Worm (Caenorhabditis elegans) whole organism, L3 larva: ENCODE data around the gene nnt-1.

Experiments
- ama-1 ChIP-seq: fragments of 150-350 bp; optimal IDR thresholded peaks from 2 replicates; lab custom pipeline; 2018
- ceh-16 ChIP-seq: sonication (generic microtip); optimal IDR thresholded peaks from 2 replicates; lab custom pipeline; 2017; ENCODE audit warnings: missing biosample characterization, missing genetic modification characterization
- ceh-82 ChIP-seq: fragments of 150-350 bp; optimal IDR thresholded peaks from 2 replicates; lab custom pipeline; 2014; ENCODE audit warnings: missing biosample characterization, missing genetic modification characterization
- daf-12 ChIP-seq: fragments of 150-350 bp; optimal IDR thresholded peaks from 2 replicates; lab custom pipeline; 2014; ENCODE audit warnings: missing biosample characterization, missing genetic modification reagents, missing genetic modification characterization
- egl-27 ChIP-seq: sonication (generic microtip); optimal IDR thresholded peaks from 4 replicates; lab custom pipeline; 2017; ENCODE audit warnings: missing biosample characterization, missing genetic modification reagents, missing genetic modification characterization
- egl-5 ChIP-seq: fragments of 150-350 bp; optimal IDR thresholded peaks from 2 replicates; lab custom pipeline; 2017; ENCODE audit warnings: missing biosample characterization, missing genetic modification reagents, missing genetic modification characterization, inconsistent platforms
- elt-2 ChIP-seq: sonication (generic microtip); optimal IDR thresholded peaks from 2 replicates; lab custom pipeline; 2016; ENCODE audit warnings: missing genetic modification reagents, mild to moderate bottlenecking, missing genetic modification characterization, missing compliant biosample characterization
- elt-3 ChIP-seq, 3 experiments: fragments of 150-350 bp in 1 of 3; sonication (generic microtip) in 2 of 3; optimal IDR thresholded peaks; 2 replicates in 2 of 3; 4 replicates in 1 of 3; lab custom pipeline; 2014 to 2017; ENCODE audit warnings: missing biosample characterization in 3 of 3, missing genetic modification characterization in 3 of 3
- eor-1 ChIP-seq, 2 experiments: fragments of 150-350 bp; optimal IDR thresholded peaks; 2 replicates each; lab custom pipeline; 2014 to 2018; ENCODE audit warnings: missing biosample characterization in 2 of 2, missing genetic modification characterization in 2 of 2
- fkh-10 ChIP-seq: sonication (generic microtip); optimal IDR thresholded peaks from 2 replicates; lab custom pipeline; 2017; ENCODE audit warnings: missing biosample characterization, missing genetic modification reagents, missing genetic modification characterization
- fkh-2 ChIP-seq: fragments of 150-350 bp; optimal IDR thresholded peaks from 2 replicates; lab custom pipeline; 2014; ENCODE audit warnings: missing biosample characterization, missing genetic modification reagents, missing genetic modification characterization
- hmg-11 ChIP-seq: sonication (generic microtip); optimal IDR thresholded peaks from 2 replicates; lab custom pipeline; 2016; ENCODE audit warnings: missing genetic modification characterization, missing compliant biosample characterization
- jun-1 ChIP-seq: fragments of 150-350 bp; optimal IDR thresholded peaks from 2 replicates; lab custom pipeline; 2014; ENCODE audit warnings: missing biosample characterization, missing genetic modification reagents, missing genetic modification characterization
- lin-15B ChIP-seq: fragments of 150-350 bp; optimal IDR thresholded peaks from 2 replicates; lab custom pipeline; 2014; ENCODE audit warnings: missing biosample characterization, missing genetic modification characterization
- lin-39 ChIP-seq: fragments of 150-350 bp; optimal IDR thresholded peaks from 2 replicates; lab custom pipeline; 2018; ENCODE audit warnings: missing biosample characterization, missing genetic modification reagents, missing genetic modification characterization
- mdl-1 ChIP-seq: fragments of 150-350 bp; optimal IDR thresholded peaks from 2 replicates; lab custom pipeline; 2014; ENCODE audit warnings: missing biosample characterization, missing genetic modification characterization
- mml-1 ChIP-seq: fragments of 150-350 bp; sonication (generic microtip); optimal IDR thresholded peaks from 3 replicates; lab custom pipeline; 2014; ENCODE audit warnings: missing biosample characterization, missing genetic modification characterization
- nfya-1 ChIP-seq: sonication (generic microtip); optimal IDR thresholded peaks from 2 replicates; lab custom pipeline; 2017; ENCODE audit warnings: missing genetic modification characterization, mild to moderate bottlenecking, missing compliant biosample characterization, antibody characterized with exemption, moderate library complexity; ENCODE audit not compliant: insufficient read depth
- nhr-11 ChIP-seq: fragments of 150-350 bp; optimal IDR thresholded peaks from 2 replicates; lab custom pipeline; 2014; ENCODE audit warnings: missing biosample characterization, missing genetic modification characterization
- nhr-12 ChIP-seq: fragments of 150-350 bp; optimal IDR thresholded peaks from 2 replicates; lab custom pipeline; 2014; ENCODE audit warnings: missing biosample characterization, missing genetic modification characterization
- nhr-23 ChIP-seq: fragments of 150-350 bp; optimal IDR thresholded peaks from 2 replicates; lab custom pipeline; 2014; ENCODE audit warnings: missing biosample characterization, missing genetic modification reagents, missing genetic modification characterization
- nhr-28 ChIP-seq: fragments of 150-350 bp; optimal IDR thresholded peaks from 2 replicates; lab custom pipeline; 2014; ENCODE audit warnings: missing biosample characterization, missing genetic modification characterization
- nhr-43 ChIP-seq: sonication (generic microtip); optimal IDR thresholded peaks from 2 replicates; lab custom pipeline; 2016; ENCODE audit warnings: mild to moderate bottlenecking, missing genetic modification characterization, missing compliant biosample characterization; ENCODE audit not compliant: poor library complexity, severe bottlenecking
- nhr-67 ChIP-seq: fragments of 150-350 bp; optimal IDR thresholded peaks from 2 replicates; lab custom pipeline; 2014; ENCODE audit warnings: missing biosample characterization, missing genetic modification characterization
- nhr-76 ChIP-seq: fragments of 150-350 bp; sonication (generic microtip); optimal IDR thresholded peaks from 5 replicates; lab custom pipeline; 2014; ENCODE audit warnings: missing biosample characterization, missing genetic modification characterization
- pha-4 ChIP-seq: fragments of 150-350 bp; optimal IDR thresholded peaks from 2 replicates; lab custom pipeline; 2014; ENCODE audit warnings: missing biosample characterization, missing genetic modification reagents, missing genetic modification characterization
- pqm-1 ChIP-seq: fragments of 150-350 bp; optimal IDR thresholded peaks from 2 replicates; lab custom pipeline; 2017; ENCODE audit warnings: missing biosample characterization, missing genetic modification characterization, inconsistent platforms
- sea-2 ChIP-seq: fragments of 150-350 bp; sonication (generic microtip); optimal IDR thresholded peaks from 4 replicates; lab custom pipeline; 2014; ENCODE audit warnings: missing biosample characterization, missing genetic modification reagents, missing genetic modification characterization
- skn-1 ChIP-seq: fragments of 150-350 bp; optimal IDR thresholded peaks from 2 replicates; lab custom pipeline; 2014; ENCODE audit warnings: missing biosample characterization, missing genetic modification characterization
- snpc-4 ChIP-seq: fragments of 150-350 bp; optimal IDR thresholded peaks from 2 replicates; lab custom pipeline; 2014; ENCODE audit warnings: missing biosample characterization, missing genetic modification characterization
- tbx-2 ChIP-seq: sonication (generic microtip); optimal IDR thresholded peaks from 2 replicates; lab custom pipeline; 2016; ENCODE audit warnings: mild to moderate bottlenecking, missing genetic modification characterization, missing compliant biosample characterization
- unc-39 ChIP-seq: sonication (generic microtip); optimal IDR thresholded peaks from 4 replicates; lab custom pipeline; 2017; ENCODE audit warnings: missing biosample characterization, missing genetic modification characterization
- unc-62 ChIP-seq: fragments of 150-350 bp; sonication (generic microtip); optimal IDR thresholded peaks from 4 replicates; lab custom pipeline; 2014; ENCODE audit warnings: missing biosample characterization, missing genetic modification reagents, missing genetic modification characterization
- ztf-11 ChIP-seq: fragments of 150-350 bp; optimal IDR thresholded peaks from 2 replicates; lab custom pipeline; 2014; ENCODE audit warnings: missing biosample characterization, missing genetic modification characterization
- ztf-4 ChIP-seq: fragments of 150-350 bp; optimal IDR thresholded peaks from 2 replicates; lab custom pipeline; 2014; ENCODE audit warnings: missing biosample characterization, missing genetic modification characterization

Gene nnt-1

DNA sequence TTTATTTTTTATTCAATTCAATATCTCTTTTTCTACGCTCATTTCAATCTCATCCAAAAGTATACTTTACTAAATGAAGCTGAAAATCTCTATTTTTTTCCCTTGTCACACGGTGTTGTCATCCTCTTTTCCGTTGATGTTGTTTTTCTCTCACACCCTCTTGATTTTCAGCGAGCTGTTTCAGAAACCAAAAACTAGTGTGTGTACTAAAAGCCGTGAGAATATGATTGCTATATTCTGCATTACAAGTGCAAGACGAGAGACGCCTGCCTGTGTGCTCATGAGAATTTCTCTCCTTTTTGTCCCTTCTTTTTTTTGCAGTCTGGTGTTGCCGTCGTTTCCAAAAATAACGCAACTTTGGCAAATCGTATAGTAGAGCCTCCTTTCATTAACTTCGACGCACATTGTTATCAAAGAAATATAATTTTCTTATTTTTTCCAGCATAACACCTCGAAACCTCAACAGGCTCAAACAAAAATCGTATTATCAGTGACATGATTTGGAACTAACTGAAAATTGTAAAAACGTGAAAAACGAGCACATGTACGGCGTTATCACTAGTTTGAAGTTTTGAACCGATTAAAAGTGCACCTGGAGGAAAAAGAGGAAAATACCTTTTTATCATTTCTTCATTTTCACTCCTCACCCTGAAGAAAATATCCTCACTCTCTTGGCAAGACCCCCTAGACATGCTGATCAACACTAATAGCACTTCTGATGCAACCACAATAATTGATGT lies 3.9 kb upstream of the nnt-1 start, which contains the start of gene C15H9.2:
TSS of gene C15H9.2 (plus strand) at position 441 of the 740 bp plus-strand sequence.
- TF ChIP-seq fkh-2 (tag; lab: Kevin White, UChicago) (no peak), pqm-1 (tag; lab: Kevin White, UChicago) (peak; percentile 47), ceh-82 (tag; lab: Kevin White, UChicago) (no peak), snpc-4 (tag; lab: Kevin White, UChicago) (no peak), mdl-1 (tag; lab: Kevin White, UChicago) (no peak), egl-27 (tag; lab: Kevin White, UChicago) (no peak), elt-3 (tag; optimal IDR thresholded peaks at IDR 0.05; lab: Kevin White, UChicago) (no peak), nfya-1 (tag; lab: Kevin White, UChicago) (peak; percentile 6), nhr-23 (tag; lab: Kevin White, UChicago) (no peak), fkh-10 (GFP tag; lab: Kevin White, UChicago) (no peak), lin-15B (tag; lab: Kevin White, UChicago) (no peak), tbx-2 (tag; lab: Kevin White, UChicago) (no peak), eor-1 (tag; optimal IDR thresholded peaks at IDR 0.05; lab: Kevin White, UChicago) (no peak), nhr-76 (tag; lab: Kevin White, UChicago) (no peak), elt-2 (peak; percentile 74), hmg-11 (no peak)

DNA sequence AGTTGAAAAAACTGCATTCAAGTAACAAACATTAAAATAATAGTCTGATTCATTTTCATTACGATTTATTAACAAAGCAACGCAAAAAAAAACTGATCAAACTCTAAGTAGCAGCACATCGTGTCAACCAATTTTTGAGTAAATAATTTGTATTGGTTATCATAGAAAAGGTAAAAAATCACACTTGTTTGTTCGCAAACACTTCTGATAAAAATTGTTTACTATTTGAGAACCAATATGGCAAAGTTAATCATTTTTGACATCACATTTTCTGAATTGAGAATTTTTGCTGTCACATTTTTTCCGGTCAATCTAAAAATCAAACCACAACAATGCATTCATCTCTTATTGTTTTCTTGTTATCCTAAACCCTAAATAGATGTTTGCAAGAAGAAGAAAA lies 832 bp upstream of the nnt-1 start:
- TF ChIP-seq nhr-67 (tag; lab: Kevin White, UChicago) (no peak), ztf-4 (tag; lab: Kevin White, UChicago) (no peak), nfya-1 (tag; lab: Kevin White, UChicago) (no peak), nhr-11 (tag; lab: Kevin White, UChicago) (no peak), pha-4 (peak; percentile 89), daf-12 (tag; lab: Kevin White, UChicago) (no peak), elt-2 (peak; percentile 27), egl-27 (tag; lab: Kevin White, UChicago) (no peak), lin-39 (no peak), nhr-76 (tag; lab: Kevin White, UChicago) (no peak), ceh-16 (tag; lab: Kevin White, UChicago) (no peak), ztf-11 (tag; lab: Kevin White, UChicago) (no peak), fkh-10 (GFP tag; lab: Kevin White, UChicago) (no peak), fkh-2 (tag; lab: Kevin White, UChicago) (no peak), eor-1 (tag; optimal IDR thresholded peaks at IDR 0.05; lab: Kevin White, UChicago) (no peak), snpc-4 (tag; lab: Kevin White, UChicago) (no peak), jun-1 (tag; lab: Kevin White, UChicago) (no peak), unc-39 (no peak), tbx-2 (tag; lab: Kevin White, UChicago) (no peak), nhr-12 (tag; lab: Kevin White, UChicago) (no peak), pqm-1 (tag; lab: Kevin White, UChicago) (peak; percentile 15)

DNA sequence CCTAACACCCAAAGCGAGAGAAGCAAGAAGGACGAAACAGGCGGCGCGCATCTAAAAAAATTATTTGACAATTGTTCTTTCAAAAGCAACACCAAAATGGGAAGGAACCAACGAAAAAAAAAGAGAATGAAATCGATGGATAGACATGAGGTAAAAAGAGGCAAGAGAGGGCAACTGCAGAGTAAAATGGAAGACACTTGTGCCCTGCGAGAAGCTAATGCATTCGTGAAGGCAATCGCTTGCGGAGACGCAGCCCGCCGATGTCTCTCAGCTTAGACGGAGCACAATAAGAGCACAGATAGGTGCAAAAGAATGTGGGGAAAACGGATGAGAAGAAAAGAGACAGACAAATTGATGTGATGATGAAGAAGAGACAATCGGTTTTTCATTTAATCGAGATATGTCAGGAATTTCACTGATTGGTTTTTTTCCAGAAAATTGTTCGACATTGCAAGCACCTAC lies 6.1 kb downstream of the nnt-1 start, which contains the start of gene C15H9.9:
TSS of gene C15H9.9 (minus strand) at position 51 of the 462 bp plus-strand sequence.
- TF ChIP-seq nhr-28 (tag; lab: Kevin White, UChicago) = no peak
- TF ChIP-seq egl-5 = peak; percentile 48
- peak; percentile 38 for TF ChIP-seq hmg-11
- no peak for TF ChIP-seq nhr-76 (tag; lab: Kevin White, UChicago)
- peak; percentile 45 for TF ChIP-seq nfya-1 (tag; lab: Kevin White, UChicago)
- TF ChIP-seq lin-39 = peak; percentile 90

DNA sequence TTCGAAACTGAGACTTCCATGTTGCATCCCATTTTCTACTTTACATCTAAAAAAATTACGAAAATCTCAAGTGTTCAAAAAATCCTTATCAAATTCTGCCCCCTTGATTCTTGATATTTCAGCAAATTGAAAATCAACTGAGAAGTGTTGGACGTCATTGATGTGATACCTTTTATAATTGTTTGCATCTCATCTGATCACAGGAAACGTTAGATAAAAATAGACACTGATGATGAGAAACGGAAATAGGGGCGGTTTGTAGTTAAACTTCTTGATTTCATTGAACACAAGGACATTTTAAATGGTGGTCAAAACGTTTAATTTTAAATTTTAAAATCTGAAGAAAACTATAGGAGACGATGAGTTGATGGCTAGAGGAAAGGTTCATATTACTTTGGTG lies 6.7 kb downstream of the nnt-1 start:
- TF ChIP-seq mml-1 = no peak
- TF ChIP-seq hmg-11 = no peak
- no peak for TF ChIP-seq pha-4
- TF ChIP-seq sea-2 (GFP tag; lab: Kevin White, UChicago) = no peak
- TF ChIP-seq egl-27 (tag; lab: Kevin White, UChicago) = no peak
- no peak for TF ChIP-seq ama-1 (lab: Kevin White, UChicago)
- no peak for TF ChIP-seq tbx-2 (tag; lab: Kevin White, UChicago)
- no peak for TF ChIP-seq ztf-11 (tag; lab: Kevin White, UChicago)
- no peak for TF ChIP-seq fkh-10 (GFP tag; lab: Kevin White, UChicago)
- TF ChIP-seq ceh-82 (tag; lab: Kevin White, UChicago) = no peak
- no peak for TF ChIP-seq nhr-67 (tag; lab: Kevin White, UChicago)
- no peak for TF ChIP-seq nhr-12 (tag; lab: Kevin White, UChicago)
- no peak for TF ChIP-seq ceh-16 (tag; lab: Kevin White, UChicago)
- no peak for TF ChIP-seq nhr-43 (tag; lab: Kevin White, UChicago)
- no peak for TF ChIP-seq unc-62 (GFP tag; lab: Kevin White, UChicago)
- TF ChIP-seq pqm-1 (tag; lab: Kevin White, UChicago) = no peak
- TF ChIP-seq fkh-2 (tag; lab: Kevin White, UChicago) = no peak
- TF ChIP-seq daf-12 (tag; lab: Kevin White, UChicago) = no peak
- no peak for TF ChIP-seq nhr-28 (tag; lab: Kevin White, UChicago)
- no peak for TF ChIP-seq skn-1 (tag; lab: Kevin White, UChicago)
